Fruit fly (Drosophila melanogaster): ENCODE measurements around the gene CG42716.

The CG42716 gene

DNA sequence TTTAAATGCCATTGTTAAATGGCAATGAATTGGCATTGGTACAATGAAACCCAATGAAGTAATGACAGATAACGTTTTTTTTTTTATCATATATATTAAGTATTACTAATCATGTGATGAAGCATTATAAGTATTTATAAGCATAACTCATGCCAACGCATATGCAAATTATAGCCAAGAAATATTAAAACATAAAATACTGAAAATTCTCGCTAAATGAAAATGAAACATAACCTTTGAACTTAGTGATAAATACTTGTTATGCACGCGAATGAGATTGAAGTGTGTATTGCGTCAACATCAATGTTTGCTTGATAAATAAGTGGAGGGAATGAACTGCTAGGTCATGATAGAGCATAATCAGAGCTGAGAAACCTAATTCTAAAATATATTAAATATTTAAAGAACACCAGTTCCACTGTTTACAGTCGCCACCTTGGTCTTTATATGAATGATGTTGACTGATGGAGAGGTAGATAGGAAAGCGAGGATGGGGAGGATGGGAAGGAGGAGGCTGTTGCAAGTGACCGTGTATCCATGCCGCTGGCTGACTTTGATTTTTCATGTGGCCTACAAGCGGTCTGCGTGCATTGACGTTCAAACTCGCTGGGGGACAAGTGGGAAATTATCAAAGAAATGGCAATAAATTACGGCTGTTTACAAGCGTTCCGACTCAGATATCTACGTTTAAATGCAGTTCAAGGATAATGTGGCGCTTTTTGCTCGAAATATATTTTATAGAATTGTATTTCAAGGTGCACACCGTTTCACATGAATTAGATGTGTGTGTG, 22.7 kb downstream of the CG42716 start:
- TF ChIP-seq CTCF (optimal IDR thresholded peaks at IDR 0.05) (no peak), CG8478 (optimal IDR thresholded peaks at IDR 0.05) (no peak)

DNA sequence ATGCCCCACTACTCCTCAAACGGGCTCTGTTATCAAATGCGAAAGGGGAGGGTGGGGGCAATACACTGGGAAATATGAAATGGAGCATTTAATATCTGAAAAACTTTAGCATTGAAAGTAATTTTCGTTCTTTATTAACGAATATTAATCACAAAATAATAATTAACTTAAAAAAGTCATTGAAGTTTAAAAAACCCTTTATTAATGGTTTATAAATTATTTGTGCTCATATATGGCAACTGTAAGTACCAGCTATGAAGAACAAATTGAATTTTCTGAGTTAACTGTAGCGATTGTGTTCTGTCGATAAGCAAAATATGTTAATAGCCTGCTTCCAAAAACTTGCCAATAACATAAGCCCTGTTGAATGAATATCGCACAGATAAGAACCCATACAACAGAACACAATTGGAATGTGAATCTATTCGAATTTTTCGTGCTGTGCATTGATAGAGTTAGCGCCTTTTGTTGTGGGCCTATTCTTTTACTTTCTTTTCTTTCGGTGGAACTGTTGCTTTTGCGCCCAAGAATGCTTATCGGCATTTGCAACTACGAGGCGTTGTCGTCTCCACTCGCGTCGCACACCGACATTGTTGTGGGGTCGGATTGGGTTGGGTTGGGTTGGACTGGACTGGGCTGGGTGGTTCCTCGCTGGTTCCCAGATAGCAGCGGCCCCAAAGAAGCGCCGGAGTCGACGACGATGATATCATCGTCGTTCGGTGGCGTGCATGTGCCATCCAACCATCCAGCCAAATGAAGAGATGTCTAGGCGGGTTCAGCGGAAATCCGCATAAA, 27.4 kb downstream of the CG42716 start:
- TF ChIP-seq CTCF (optimal IDR thresholded peaks at IDR 0.05) (no peak), CG8478 (optimal IDR thresholded peaks at IDR 0.05) (no peak)

DNA sequence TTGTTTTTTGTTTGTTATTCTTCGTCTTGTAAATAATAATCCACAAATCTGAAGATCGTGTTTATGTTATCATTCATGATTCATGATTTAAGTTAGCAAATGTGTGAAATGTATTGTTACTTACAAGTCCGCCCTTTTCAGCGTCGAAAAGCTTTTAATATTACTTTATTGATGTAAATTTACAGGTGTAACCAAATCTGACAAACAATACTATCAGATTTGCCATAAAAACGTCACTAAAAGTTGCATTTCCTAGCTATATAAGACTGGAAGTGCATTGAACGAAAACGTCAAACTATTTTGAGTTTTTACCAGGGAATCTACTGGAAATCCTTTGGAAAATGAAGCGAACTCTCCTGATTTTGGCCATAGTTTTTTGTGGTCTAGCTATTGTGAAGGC, 48.7 kb downstream of the CG42716 start, which contains the start of gene CG33258:
CG33258 (plus strand) TSS at position 301 of the 400 bp plus-strand sequence.
- no peak for TF ChIP-seq CG8478 (optimal IDR thresholded peaks at IDR 0.05)
- no peak for TF ChIP-seq CTCF (optimal IDR thresholded peaks at IDR 0.05)

DNA sequence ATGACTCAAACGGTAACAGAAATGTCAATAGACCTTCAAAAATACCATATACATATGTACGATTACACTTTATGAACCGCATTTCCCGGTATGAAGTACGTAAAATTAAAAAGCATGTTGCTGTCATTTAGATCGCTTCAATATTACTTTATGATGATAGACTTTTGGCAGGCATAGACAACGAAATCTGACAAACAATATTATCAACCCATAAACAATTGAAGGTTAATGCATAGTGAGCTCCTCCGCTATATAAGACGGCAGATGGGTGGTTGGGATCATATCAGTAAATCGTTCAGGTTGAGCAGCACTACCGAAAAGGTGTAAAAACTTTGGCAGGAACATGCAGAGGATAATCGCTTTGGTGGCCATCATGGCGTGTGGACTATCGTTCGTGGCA, 50.1 kb downstream of the CG42716 start, which contains the start of gene CG13075:
CG13075 (plus strand) TSS at position 301 of the 400 bp plus-strand sequence.
- TF ChIP-seq CTCF (optimal IDR thresholded peaks at IDR 0.05): no peak
- TF ChIP-seq CG8478 (optimal IDR thresholded peaks at IDR 0.05): no peak

All from S2 (cell line).